Fruit fly (Drosophila melanogaster): ENCODE results near the gene CG12523.

The CG12523 gene

DNA sequence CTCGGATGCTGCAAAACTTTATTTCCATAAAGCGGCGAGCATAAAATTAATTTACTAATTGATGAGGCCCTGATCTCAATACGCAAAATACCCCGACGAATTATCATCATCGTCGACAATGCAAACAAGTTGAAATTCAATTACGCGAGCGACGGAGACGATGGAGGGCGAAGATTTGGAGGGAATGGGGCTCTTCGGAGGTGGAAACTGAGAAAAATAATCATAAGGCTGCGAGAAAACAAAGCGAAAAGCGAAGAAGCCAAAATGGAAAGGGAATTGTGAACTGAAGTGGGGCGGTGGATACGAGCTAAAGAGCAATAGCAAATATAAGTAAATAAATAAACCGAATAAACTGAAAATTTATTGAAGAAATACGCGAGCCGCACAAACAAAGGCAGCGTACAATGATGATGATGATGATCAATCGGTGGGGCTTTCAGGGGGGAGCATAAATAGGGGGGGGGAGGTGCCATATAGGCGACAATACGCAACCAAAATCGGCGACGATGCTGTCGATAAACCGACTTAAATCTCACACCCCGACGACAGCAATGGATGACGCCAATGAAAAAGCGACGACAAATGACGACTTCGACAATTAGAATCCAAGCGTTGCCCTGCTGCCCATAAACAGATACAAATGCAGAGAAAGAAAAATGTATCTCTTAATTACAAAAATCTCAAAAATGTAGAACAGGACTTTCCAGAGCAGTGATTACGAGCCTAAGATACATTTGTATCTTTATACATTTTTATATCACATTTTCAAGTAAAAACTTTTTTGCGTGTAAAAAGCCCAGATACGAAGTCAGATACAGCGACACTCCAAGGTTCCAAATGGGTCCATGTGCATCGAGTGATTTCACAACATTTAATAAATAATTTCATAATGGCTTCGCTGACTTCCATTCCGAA lies 37.1 kb downstream of the CG12523 start (continued):
- TF ChIP-seq ey (GFP tag; optimal IDR thresholded peaks at IDR 0.05), result peak; percentile 82
- TF ChIP-seq fru (GFP tag; optimal IDR thresholded peaks at IDR 0.05), result peak; percentile 73
- no peak for TF ChIP-seq Hr83 (GFP tag; optimal IDR thresholded peaks at IDR 0.05; ENCODE audit: poor library complexity, severe bottlenecking)
- no peak for TF ChIP-seq GATAd (GFP tag; optimal IDR thresholded peaks at IDR 0.05)
- TF ChIP-seq N (GFP tag; optimal IDR thresholded peaks at IDR 0.05), result no peak
- TF ChIP-seq woc (GFP tag; optimal IDR thresholded peaks at IDR 0.05), result peak; percentile 44
- TF ChIP-seq h (GFP tag; optimal IDR thresholded peaks at IDR 0.05), result peak; percentile 88
- TF ChIP-seq dsf (GFP tag; optimal IDR thresholded peaks at IDR 0.05; ENCODE audit: borderline replicate concordance), result peak; percentile 36
- TF ChIP-seq dl (GFP tag; optimal IDR thresholded peaks at IDR 0.05; ENCODE audit: insufficient read depth in 1 of 2, partially characterized antibody in 2 of 2), result no peak
- TF ChIP-seq HLH106 (tag; optimal IDR thresholded peaks at IDR 0.05), result peak; percentile 83
- peak; percentile 43 for TF ChIP-seq sage (GFP tag; optimal IDR thresholded peaks at IDR 0.05)
- no peak for TF ChIP-seq Hr78 (GFP tag; optimal IDR thresholded peaks at IDR 0.05)

dm6 chr3L:10840867-10841266 lies 39.9 kb downstream of the CG12523 start:
- TF ChIP-seq HLH106 (tag; optimal IDR thresholded peaks at IDR 0.05) (no peak), woc (GFP tag; optimal IDR thresholded peaks at IDR 0.05) (no peak), Dif (GFP tag; optimal IDR thresholded peaks at IDR 0.05; ENCODE audit: partially characterized antibody) (no peak), Rel (GFP tag; optimal IDR thresholded peaks at IDR 0.05) (no peak), Rel (tag; optimal IDR thresholded peaks at IDR 0.05) (no peak), CG32264 (GFP tag; optimal IDR thresholded peaks at IDR 0.05) (no peak), Dfd (GFP tag; optimal IDR thresholded peaks at IDR 0.05) (no peak), Hr78 (GFP tag; optimal IDR thresholded peaks at IDR 0.05) (no peak), tai (GFP tag; optimal IDR thresholded peaks at IDR 0.05) (no peak), Hnf4 (GFP tag; optimal IDR thresholded peaks at IDR 0.05) (no peak), N (GFP tag; optimal IDR thresholded peaks at IDR 0.05) (no peak), OdsH (GFP tag; optimal IDR thresholded peaks at IDR 0.05) (no peak), dsf (GFP tag; optimal IDR thresholded peaks at IDR 0.05; ENCODE audit: borderline replicate concordance) (no peak)

dm6 chr3L:10841905-10842304 lies 40.9 kb downstream of the CG12523 start:
- TF ChIP-seq dmrt93B (GFP tag; optimal IDR thresholded peaks at IDR 0.05) (no peak), psq (GFP tag; optimal IDR thresholded peaks at IDR 0.05) (no peak), HLH106 (tag; optimal IDR thresholded peaks at IDR 0.05) (no peak), Rel (GFP tag; optimal IDR thresholded peaks at IDR 0.05) (no peak), Rel (tag; optimal IDR thresholded peaks at IDR 0.05) (no peak), foxo (GFP tag; optimal IDR thresholded peaks at IDR 0.05) (no peak), tai (GFP tag; optimal IDR thresholded peaks at IDR 0.05) (no peak), GATAd (GFP tag; optimal IDR thresholded peaks at IDR 0.05) (no peak), OdsH (GFP tag; optimal IDR thresholded peaks at IDR 0.05) (no peak), pan (optimal IDR thresholded peaks at IDR 0.05) (no peak), dsf (GFP tag; optimal IDR thresholded peaks at IDR 0.05; ENCODE audit: borderline replicate concordance) (no peak), Jra (GFP tag; optimal IDR thresholded peaks at IDR 0.05) (no peak), Myc (optimal IDR thresholded peaks at IDR 0.05) (no peak), Mio (GFP tag; optimal IDR thresholded peaks at IDR 0.05) (no peak), Dfd (GFP tag; optimal IDR thresholded peaks at IDR 0.05) (no peak), Sp1 (GFP tag; optimal IDR thresholded peaks at IDR 0.05) (no peak), CG32264 (GFP tag; optimal IDR thresholded peaks at IDR 0.05) (no peak), N (GFP tag; optimal IDR thresholded peaks at IDR 0.05) (no peak), rgr (GFP tag; optimal IDR thresholded peaks at IDR 0.05) (no peak), fru (GFP tag; optimal IDR thresholded peaks at IDR 0.05) (no peak)

DNA sequence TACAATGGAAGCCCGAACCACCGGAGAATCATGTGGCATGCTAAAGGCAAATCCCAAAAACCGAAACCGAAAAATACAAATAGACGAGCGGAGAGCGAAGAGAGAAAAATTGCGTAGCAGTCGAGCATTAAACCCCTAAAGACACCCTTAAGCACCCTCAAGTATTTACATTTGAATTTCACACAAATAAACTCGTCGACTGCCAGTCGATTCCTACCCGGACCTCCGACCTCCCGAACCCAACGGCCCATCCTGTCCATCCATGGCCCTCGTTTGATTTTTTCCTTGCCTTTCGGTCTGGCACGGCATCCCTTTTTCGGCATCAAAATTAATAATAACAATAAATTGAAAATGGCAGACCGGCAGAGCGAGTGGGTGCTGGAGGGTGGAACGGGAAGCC lies 41.8 kb downstream of the CG12523 start:
- no peak for TF ChIP-seq dl (GFP tag; optimal IDR thresholded peaks at IDR 0.05; ENCODE audit: insufficient read depth in 1 of 2, partially characterized antibody in 2 of 2)
- TF ChIP-seq h (GFP tag; optimal IDR thresholded peaks at IDR 0.05), result no peak
- no peak for TF ChIP-seq Abd-B (GFP tag; optimal IDR thresholded peaks at IDR 0.05)
- no peak for TF ChIP-seq Dfd (GFP tag; optimal IDR thresholded peaks at IDR 0.05)
- no peak for TF ChIP-seq Hr78 (GFP tag; optimal IDR thresholded peaks at IDR 0.05)
- TF ChIP-seq tai (GFP tag; optimal IDR thresholded peaks at IDR 0.05), result no peak
- TF ChIP-seq Hnf4 (GFP tag; optimal IDR thresholded peaks at IDR 0.05), result no peak
- no peak for TF ChIP-seq GATAd (GFP tag; optimal IDR thresholded peaks at IDR 0.05)
- no peak for TF ChIP-seq Vsx2 (GFP tag; optimal IDR thresholded peaks at IDR 0.05; ENCODE audit: partially characterized antibody)
- TF ChIP-seq foxo (GFP tag; optimal IDR thresholded peaks at IDR 0.05), result no peak
- TF ChIP-seq fru (GFP tag; optimal IDR thresholded peaks at IDR 0.05), result no peak
- TF ChIP-seq rgr (GFP tag; optimal IDR thresholded peaks at IDR 0.05), result no peak
- no peak for TF ChIP-seq Myc (optimal IDR thresholded peaks at IDR 0.05)
- no peak for TF ChIP-seq Rel (GFP tag; optimal IDR thresholded peaks at IDR 0.05)
- TF ChIP-seq Rel (tag; optimal IDR thresholded peaks at IDR 0.05), result no peak

All from whole organism, wandering third instar larva.